Fruit fly (Drosophila melanogaster): ENCODE measurements around the gene CG8507.
A peak's percentile ranks its signal among the peaks of the same experiment; 100 is the strongest.

CG8507 gene

dm6 chr3R:9767620-9768592, 23.4 kb upstream of the CG8507 start, which contains the start of gene Naa80 (continued):
- TF ChIP-seq ey (GFP tag; optimal IDR thresholded peaks at IDR 0.05): peak; percentile 70
- peak; percentile 93 for TF ChIP-seq Hr83 (GFP tag; optimal IDR thresholded peaks at IDR 0.05; ENCODE audit: poor library complexity, severe bottlenecking)
- no peak for TF ChIP-seq usp (GFP tag; optimal IDR thresholded peaks at IDR 0.05)
- TF ChIP-seq sage (GFP tag; optimal IDR thresholded peaks at IDR 0.05): no peak
- no peak for TF ChIP-seq lola (GFP tag; optimal IDR thresholded peaks at IDR 0.05)
- TF ChIP-seq sv (GFP tag; optimal IDR thresholded peaks at IDR 0.05): peak; percentile 32
- TF ChIP-seq OdsH (GFP tag; optimal IDR thresholded peaks at IDR 0.05): peak; percentile 71
- no peak for TF ChIP-seq Vsx2 (GFP tag; optimal IDR thresholded peaks at IDR 0.05; ENCODE audit: partially characterized antibody)
- TF ChIP-seq Mio (GFP tag; optimal IDR thresholded peaks at IDR 0.05): peak; percentile 31
- no peak for TF ChIP-seq Abd-B (GFP tag; optimal IDR thresholded peaks at IDR 0.05)

dm6 chr3R:9768884-9769283, 22.4 kb upstream of the CG8507 start, which contains the start of gene MED6:
Gene MED6 (minus strand): TSS chr3R:9768984.
- TF ChIP-seq Myc (optimal IDR thresholded peaks at IDR 0.05) (no peak), CrebA (GFP tag; optimal IDR thresholded peaks at IDR 0.05; ENCODE audit: borderline replicate concordance) (no peak), Vsx2 (GFP tag; optimal IDR thresholded peaks at IDR 0.05; ENCODE audit: partially characterized antibody) (no peak)

- no peak for TF ChIP-seq lola (GFP tag; optimal IDR thresholded peaks at IDR 0.05)
- TF ChIP-seq Dif (GFP tag; optimal IDR thresholded peaks at IDR 0.05; ENCODE audit: partially characterized antibody): no peak
- TF ChIP-seq Hr83 (GFP tag; optimal IDR thresholded peaks at IDR 0.05; ENCODE audit: poor library complexity, severe bottlenecking): no peak
- TF ChIP-seq N (GFP tag; optimal IDR thresholded peaks at IDR 0.05): no peak
- no peak for TF ChIP-seq CG32264 (GFP tag; optimal IDR thresholded peaks at IDR 0.05)
- TF ChIP-seq dl (GFP tag; optimal IDR thresholded peaks at IDR 0.05; ENCODE audit: insufficient read depth in 1 of 2, partially characterized antibody in 2 of 2): no peak
- no peak for TF ChIP-seq psq (GFP tag; optimal IDR thresholded peaks at IDR 0.05)
Measured at dm6 chr3R:9770127-9770526, 21.2 kb upstream of the CG8507 start.

dm6 chr3R:9771519-9771972, 19.7 kb upstream of the CG8507 start, which contains the start of gene CG9471:
Gene CG9471 (minus strand): TSS chr3R:9771542.
- TF ChIP-seq Hr78 (GFP tag; optimal IDR thresholded peaks at IDR 0.05): no peak
- TF ChIP-seq woc (GFP tag; optimal IDR thresholded peaks at IDR 0.05): peak; percentile 97
- TF ChIP-seq Rel (GFP tag; optimal IDR thresholded peaks at IDR 0.05): peak; percentile 89
- TF ChIP-seq Rel (tag; optimal IDR thresholded peaks at IDR 0.05): peak; percentile 87
- peak; percentile 95 for TF ChIP-seq sage (GFP tag; optimal IDR thresholded peaks at IDR 0.05)
- TF ChIP-seq usp (GFP tag; optimal IDR thresholded peaks at IDR 0.05): no peak
- no peak for TF ChIP-seq dl (GFP tag; optimal IDR thresholded peaks at IDR 0.05; ENCODE audit: insufficient read depth in 1 of 2, partially characterized antibody in 2 of 2)
- TF ChIP-seq sv (GFP tag; optimal IDR thresholded peaks at IDR 0.05): peak; percentile 91
- TF ChIP-seq pan (optimal IDR thresholded peaks at IDR 0.05): no peak
- peak; percentile 53 to 99 for TF ChIP-seq foxo (GFP tag; optimal IDR thresholded peaks at IDR 0.05)
- peak; percentile 82 for TF ChIP-seq dmrt93B (GFP tag; optimal IDR thresholded peaks at IDR 0.05)
- TF ChIP-seq fru (GFP tag; optimal IDR thresholded peaks at IDR 0.05): peak; percentile 98
- no peak for TF ChIP-seq Abd-B (GFP tag; optimal IDR thresholded peaks at IDR 0.05)
- peak; percentile 87 for TF ChIP-seq dsf (GFP tag; optimal IDR thresholded peaks at IDR 0.05; ENCODE audit: borderline replicate concordance)
- TF ChIP-seq brk (GFP tag; optimal IDR thresholded peaks at IDR 0.05): no peak
- TF ChIP-seq rgr (GFP tag; optimal IDR thresholded peaks at IDR 0.05): peak; percentile 99
- TF ChIP-seq GATAd (GFP tag; optimal IDR thresholded peaks at IDR 0.05): peak; percentile 86
- no peak for TF ChIP-seq CrebA (GFP tag; optimal IDR thresholded peaks at IDR 0.05; ENCODE audit: borderline replicate concordance)
- peak; percentile 5 for TF ChIP-seq jim (GFP tag; optimal IDR thresholded peaks at IDR 0.05)
- TF ChIP-seq Dif (GFP tag; optimal IDR thresholded peaks at IDR 0.05; ENCODE audit: partially characterized antibody): no peak
- TF ChIP-seq Hnf4 (GFP tag; optimal IDR thresholded peaks at IDR 0.05): peak; percentile 98
- TF ChIP-seq Vsx2 (GFP tag; optimal IDR thresholded peaks at IDR 0.05; ENCODE audit: partially characterized antibody): no peak
- TF ChIP-seq tai (GFP tag; optimal IDR thresholded peaks at IDR 0.05): no peak
- TF ChIP-seq HLH106 (tag; optimal IDR thresholded peaks at IDR 0.05): peak; percentile 95
- peak; percentile 99 for TF ChIP-seq h (GFP tag; optimal IDR thresholded peaks at IDR 0.05)
- no peak for TF ChIP-seq N (GFP tag; optimal IDR thresholded peaks at IDR 0.05)
- TF ChIP-seq lola (GFP tag; optimal IDR thresholded peaks at IDR 0.05): no peak
- TF ChIP-seq CG32264 (GFP tag; optimal IDR thresholded peaks at IDR 0.05): peak; percentile 92
- peak; percentile 98 for TF ChIP-seq OdsH (GFP tag; optimal IDR thresholded peaks at IDR 0.05)
- TF ChIP-seq Dfd (GFP tag; optimal IDR thresholded peaks at IDR 0.05): no peak
- TF ChIP-seq Sp1 (GFP tag; optimal IDR thresholded peaks at IDR 0.05): peak; percentile 96
- peak; percentile 97 for TF ChIP-seq Jra (GFP tag; optimal IDR thresholded peaks at IDR 0.05)
- peak; percentile 98 for TF ChIP-seq ey (GFP tag; optimal IDR thresholded peaks at IDR 0.05)
- peak; percentile 94 for TF ChIP-seq psq (GFP tag; optimal IDR thresholded peaks at IDR 0.05)
- TF ChIP-seq Hr83 (GFP tag; optimal IDR thresholded peaks at IDR 0.05; ENCODE audit: poor library complexity, severe bottlenecking): peak; percentile 41
- TF ChIP-seq Mio (GFP tag; optimal IDR thresholded peaks at IDR 0.05): peak; percentile 73
- peak; percentile 97 for TF ChIP-seq br (GFP tag; optimal IDR thresholded peaks at IDR 0.05)
- TF ChIP-seq Myc (optimal IDR thresholded peaks at IDR 0.05): no peak
- TF ChIP-seq CG9705 (GFP tag; optimal IDR thresholded peaks at IDR 0.05): peak; percentile 88
